Fruit fly (Drosophila melanogaster) whole organism, embryonic: ENCODE results near the gene SerRS.

Experiments used
- CG11093 ChIP-seq: fragments of 200-800 bp; sonication (Bioruptor generic); IDR thresholded peaks from 3 replicates; pipeline ENCODE4 v1.3.6; 2022; ENCODE audit warnings: missing biosample characterization, missing genetic modification characterization
- CG11504 ChIP-seq: fragments of 200-800 bp; sonication (Bioruptor generic); optimal IDR thresholded peaks from 3 replicates; lab custom pipeline; 2019; ENCODE audit warnings: missing biosample characterization, mild to moderate bottlenecking, missing genetic modification characterization, moderate library complexity
- CG12659 ChIP-seq: fragments of 200-800 bp; sonication (Bioruptor generic); optimal IDR thresholded peaks from 3 replicates; lab custom pipeline; 2017; ENCODE audit warnings: mild to moderate bottlenecking, missing biosample characterization, missing genetic modification reagents, missing genetic modification characterization
- CG13287 ChIP-seq: fragments of 200-800 bp; sonication (Bioruptor generic); IDR thresholded peaks from 2 replicates; pipeline ENCODE4 v1.3.6; 2022; ENCODE audit warnings: missing biosample characterization, missing genetic modification characterization; ENCODE audit not compliant: partially characterized antibody
- CG14050 ChIP-seq: fragments of 200-800 bp; sonication (Bioruptor generic); IDR thresholded peaks from 3 replicates; pipeline ENCODE4 v1.3.6; 2022; ENCODE audit warnings: missing biosample characterization, missing genetic modification characterization
- CG1647 ChIP-seq: fragments of 200-800 bp; sonication (Bioruptor generic); optimal IDR thresholded peaks from 3 replicates; lab custom pipeline; 2016; ENCODE audit warnings: missing biosample characterization, missing genetic modification characterization
- CG17186 ChIP-seq: fragments of 200-800 bp; sonication (Bioruptor generic); optimal IDR thresholded peaks from 3 replicates; lab custom pipeline; 2017; ENCODE audit warnings: missing biosample characterization, missing genetic modification reagents, missing genetic modification characterization
- CG17912 ChIP-seq: fragments of 200-800 bp; sonication (Bioruptor generic); optimal IDR thresholded peaks from 2 replicates; lab custom pipeline; 2018; ENCODE audit warnings: missing biosample characterization, mild to moderate bottlenecking, missing genetic modification characterization
- CG18476 ChIP-seq: fragments of 200-800 bp; sonication (Bioruptor generic); optimal IDR thresholded peaks from 2 replicates; lab custom pipeline; 2016; ENCODE audit warnings: missing biosample characterization, mild to moderate bottlenecking, missing genetic modification characterization
- CG2199 ChIP-seq: fragments of 200-800 bp; sonication (Bioruptor generic); IDR thresholded peaks from 3 replicates; pipeline ENCODE4 v1.3.6; 2022; ENCODE audit warnings: missing biosample characterization, missing genetic modification characterization
- CG32532 ChIP-seq: fragments of 200-800 bp; sonication (Bioruptor generic); IDR thresholded peaks from 2 replicates; pipeline ENCODE4 v1.3.6; 2022; ENCODE audit warnings: missing biosample characterization, missing genetic modification characterization
- CG3281 ChIP-seq: fragments of 200-800 bp; sonication (Bioruptor generic); optimal IDR thresholded peaks from 3 replicates; lab custom pipeline; 2017; ENCODE audit warnings: missing biosample characterization, mild to moderate bottlenecking, missing genetic modification characterization
- CG3995 ChIP-seq: fragments of 200-800 bp; sonication (Bioruptor generic); optimal IDR thresholded peaks from 3 replicates; lab custom pipeline; 2016; ENCODE audit warnings: missing biosample characterization, missing genetic modification characterization
- CG4328 ChIP-seq: fragments of 200-800 bp; sonication (Bioruptor generic); optimal IDR thresholded peaks from 3 replicates; lab custom pipeline; 2017; ENCODE audit warnings: missing biosample characterization, missing genetic modification reagents, missing genetic modification characterization
- CG4360 ChIP-seq: fragments of 200-800 bp; sonication (Bioruptor generic); IDR thresholded peaks from 2 replicates; pipeline ENCODE4 v1.3.6; 2022; ENCODE audit warnings: missing biosample characterization, missing genetic modification characterization
- CG4404 ChIP-seq: fragments of 200-800 bp; sonication (Bioruptor generic); IDR thresholded peaks from 2 replicates; pipeline ENCODE4 v1.3.6; 2022; ENCODE audit warnings: missing biosample characterization, missing genetic modification characterization
- CG6765 ChIP-seq: fragments of 200-800 bp; sonication (Bioruptor generic); optimal IDR thresholded peaks from 3 replicates; lab custom pipeline; 2017; ENCODE audit warnings: missing biosample characterization, mild to moderate bottlenecking, missing genetic modification characterization
- CG7556 ChIP-seq: fragments of 200-800 bp; sonication (Bioruptor generic); optimal IDR thresholded peaks from 2 replicates; lab custom pipeline; 2017; ENCODE audit warnings: missing biosample characterization, mild to moderate bottlenecking, missing genetic modification characterization
- CG7839 ChIP-seq: fragments of 200-800 bp; sonication (Bioruptor generic); optimal IDR thresholded peaks from 3 replicates; lab custom pipeline; 2018; ENCODE audit warnings: missing biosample characterization, mild to moderate bottlenecking, missing genetic modification characterization, moderate library complexity
- CG8359 ChIP-seq: fragments of 200-800 bp; sonication (Bioruptor generic); optimal IDR thresholded peaks from 2 replicates; lab custom pipeline; 2017; ENCODE audit warnings: missing biosample characterization, mild to moderate bottlenecking, missing genetic modification characterization, borderline replicate concordance
- CHES-1-like ChIP-seq: fragments of 200-800 bp; sonication (Bioruptor generic); optimal IDR thresholded peaks from 2 replicates; lab custom pipeline; 2016; ENCODE audit warnings: missing biosample characterization, missing genetic modification characterization
- CTCF ChIP-seq: fragments of 200-800 bp; sonication (Bioruptor generic); optimal IDR thresholded peaks from 2 replicates; lab custom pipeline; 2017; ENCODE audit warnings: missing biosample characterization, mild to moderate bottlenecking, missing genetic modification characterization, moderate library complexity
- CoRest ChIP-seq: fragments of 200-800 bp; sonication (Bioruptor generic); optimal IDR thresholded peaks from 3 replicates; lab custom pipeline; 2018; ENCODE audit warnings: missing biosample characterization, mild to moderate bottlenecking, missing genetic modification characterization, moderate library complexity
- CrebB ChIP-seq: fragments of 200-800 bp; sonication (Bioruptor generic); optimal IDR thresholded peaks from 3 replicates; lab custom pipeline; 2018; ENCODE audit warnings: missing biosample characterization, mild to moderate bottlenecking, missing genetic modification characterization
- Dad ChIP-seq: fragments of 200-800 bp; sonication (Bioruptor generic); optimal IDR thresholded peaks from 3 replicates; lab custom pipeline; 2016; ENCODE audit warnings: missing biosample characterization, missing genetic modification characterization
- Deaf1 ChIP-seq: fragments of 200-800 bp; optimal IDR thresholded peaks from 3 replicates; lab custom pipeline; 2019; ENCODE audit warnings: missing biosample characterization, mild to moderate bottlenecking, missing genetic modification characterization, moderate library complexity
- Dek ChIP-seq: fragments of 200-800 bp; sonication (Bioruptor generic); optimal IDR thresholded peaks from 3 replicates; lab custom pipeline; 2019; ENCODE audit warnings: missing biosample characterization, mild to moderate bottlenecking, missing genetic modification characterization, moderate library complexity
- Drgx ChIP-seq: fragments of 200-800 bp; sonication (Bioruptor generic); IDR thresholded peaks from 2 replicates; pipeline ENCODE4 v1.3.6; 2022; ENCODE audit warnings: missing biosample characterization, missing genetic modification characterization
- E2f2 ChIP-seq: fragments of 200-800 bp; sonication (Bioruptor generic); IDR thresholded peaks from 2 replicates; pipeline ENCODE4 v1.3.6; 2022; ENCODE audit warnings: missing biosample characterization, missing genetic modification characterization
- H2.0 ChIP-seq: fragments of 200-800 bp; sonication (Bioruptor generic); IDR thresholded peaks from 2 replicates; pipeline ENCODE4 v1.3.6; 2022; ENCODE audit warnings: missing biosample characterization, missing genetic modification characterization
- HLH54F ChIP-seq: fragments of 200-800 bp; sonication (Bioruptor generic); optimal IDR thresholded peaks from 3 replicates; lab custom pipeline; 2016; ENCODE audit warnings: missing biosample characterization, missing genetic modification characterization
- MTF-1 ChIP-seq: fragments of 200-800 bp; sonication (Bioruptor generic); optimal IDR thresholded peaks from 2 replicates; lab custom pipeline; 2018; ENCODE audit warnings: missing biosample characterization, mild to moderate bottlenecking, missing genetic modification characterization, borderline replicate concordance
- Max ChIP-seq: fragments of 200-800 bp; sonication (Bioruptor generic); optimal IDR thresholded peaks from 2 replicates; lab custom pipeline; 2016; ENCODE audit warnings: missing biosample characterization, mild to moderate bottlenecking, missing genetic modification characterization
- Myb ChIP-seq: fragments of 200-800 bp; sonication (Bioruptor generic); optimal IDR thresholded peaks from 2 replicates; lab custom pipeline; 2016; ENCODE audit warnings: missing biosample characterization, missing genetic modification characterization
- Sry-β ChIP-seq: fragments of 200-800 bp; sonication (Bioruptor generic); optimal IDR thresholded peaks from 2 replicates; lab custom pipeline; 2018; ENCODE audit warnings: missing biosample characterization, mild to moderate bottlenecking, missing genetic modification characterization, moderate library complexity
- Sry-δ ChIP-seq: fragments of 200-800 bp; sonication (Bioruptor generic); optimal IDR thresholded peaks from 2 replicates; lab custom pipeline; 2016; ENCODE audit warnings: missing biosample characterization, missing genetic modification characterization
- ato ChIP-seq: fragments of 200-800 bp; sonication (Bioruptor generic); IDR thresholded peaks from 2 replicates; pipeline ENCODE4 v1.3.6; 2022; ENCODE audit warnings: missing biosample characterization, missing genetic modification characterization; ENCODE audit not compliant: partially characterized antibody
- crp ChIP-seq, 2 experiments: fragments of 200-800 bp; sonication (Bioruptor generic); optimal IDR thresholded peaks; 2 replicates in 1 of 2; 3 replicates in 1 of 2; lab custom pipeline; 2017; ENCODE audit warnings: missing biosample characterization in 2 of 2, missing genetic modification characterization in 2 of 2, mild to moderate bottlenecking in 1 of 2, moderate library complexity in 1 of 2
- dm ChIP-seq: fragments of 200-800 bp; sonication (Bioruptor generic); optimal IDR thresholded peaks from 3 replicates; lab custom pipeline; 2016; ENCODE audit warnings: missing biosample characterization, missing genetic modification characterization
- dmrt99B ChIP-seq: fragments of 200-800 bp; sonication (Bioruptor generic); optimal IDR thresholded peaks from 2 replicates; lab custom pipeline; 2018; ENCODE audit warnings: missing biosample characterization, mild to moderate bottlenecking, missing genetic modification characterization, moderate library complexity
- en ChIP-seq: fragments of 200-800 bp; sonication (Bioruptor generic); optimal IDR thresholded peaks from 2 replicates; lab custom pipeline; 2016; ENCODE audit warnings: missing biosample characterization, missing genetic modification characterization
- fd102C ChIP-seq: fragments of 200-800 bp; sonication (Bioruptor generic); optimal IDR thresholded peaks from 2 replicates; lab custom pipeline; 2018; ENCODE audit warnings: missing biosample characterization, mild to moderate bottlenecking, missing genetic modification characterization, moderate library complexity
- ham ChIP-seq: fragments of 200-800 bp; sonication (Bioruptor generic); IDR thresholded peaks from 2 replicates; pipeline ENCODE4 v1.3.6; 2022; ENCODE audit warnings: missing biosample characterization, missing genetic modification characterization
- hth ChIP-seq: fragments of >200 bp; optimal IDR thresholded peaks from 2 replicates; lab custom pipeline; 2017; ENCODE audit warnings: inconsistent platforms
- klu ChIP-seq: fragments of 200-800 bp; sonication (Bioruptor generic); IDR thresholded peaks from 2 replicates; pipeline ENCODE4 v1.3.6; 2022; ENCODE audit warnings: missing biosample characterization, missing genetic modification characterization
- mam ChIP-seq: fragments of 200-800 bp; sonication (Bioruptor generic); optimal IDR thresholded peaks from 3 replicates; lab custom pipeline; 2016; ENCODE audit warnings: missing biosample characterization, missing genetic modification characterization
- mld ChIP-seq: fragments of 200-800 bp; sonication (Bioruptor generic); IDR thresholded peaks from 3 replicates; pipeline ENCODE4 v1.3.6; 2022; ENCODE audit warnings: missing biosample characterization, missing genetic modification characterization; ENCODE audit not compliant: partially characterized antibody
- ro ChIP-seq: fragments of 200-800 bp; sonication (Bioruptor generic); IDR thresholded peaks from 2 replicates; pipeline ENCODE4 v1.3.6; 2022; ENCODE audit warnings: missing biosample characterization, missing genetic modification characterization
- scrt ChIP-seq: fragments of 200-800 bp; sonication (Bioruptor generic); optimal IDR thresholded peaks from 2 replicates; lab custom pipeline; 2018; ENCODE audit warnings: missing biosample characterization, mild to moderate bottlenecking, missing genetic modification characterization, moderate library complexity
- sima ChIP-seq: fragments of 200-800 bp; sonication (Bioruptor generic); optimal IDR thresholded peaks from 2 replicates; lab custom pipeline; 2016; ENCODE audit warnings: missing biosample characterization, missing genetic modification characterization
- sisA ChIP-seq: fragments of 200-800 bp; sonication (Bioruptor generic); IDR thresholded peaks from 2 replicates; pipeline ENCODE4 v1.3.6; 2022; ENCODE audit warnings: missing biosample characterization, missing genetic modification characterization
- toy ChIP-seq: fragments of 200-800 bp; sonication (Bioruptor generic); IDR thresholded peaks from 2 replicates; pipeline ENCODE4 v1.3.6; 2022; ENCODE audit warnings: missing biosample characterization, missing genetic modification characterization
- vnd ChIP-seq: fragments of 200-800 bp; sonication (Bioruptor generic); IDR thresholded peaks from 3 replicates; pipeline ENCODE4 v1.3.6; 2022; ENCODE audit warnings: missing biosample characterization, missing genetic modification characterization; ENCODE audit not compliant: partially characterized antibody

The SerRS gene

DNA sequence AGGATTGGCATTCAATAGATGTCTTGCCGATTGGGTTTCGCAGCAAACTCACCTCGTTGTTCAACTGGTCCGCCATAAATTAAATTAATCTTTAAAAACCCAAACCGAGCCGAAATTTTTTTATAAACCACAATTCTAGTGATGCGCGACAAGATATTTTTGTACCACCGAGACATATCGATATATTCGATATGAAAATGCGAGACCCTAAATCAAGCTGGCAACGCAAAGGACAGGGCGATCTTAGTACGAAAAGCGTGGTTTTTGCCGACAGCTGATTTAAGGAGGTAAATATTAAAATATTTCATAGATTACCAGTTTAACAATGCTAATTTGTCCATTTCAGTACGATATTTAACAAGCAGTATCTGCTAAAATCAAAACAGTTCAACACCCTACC, 8.2 kb downstream of the SerRS start, which contains the start of the genes Sf3b2 and CG17219 (continued):
- TF ChIP-seq CG8359 (GFP tag; lab: Kevin White, UChicago) (no peak), CTCF (GFP tag; lab: Kevin White, UChicago) (no peak), CG7556 (no peak), CG2199 (no peak), Dad (GFP tag; lab: Kevin White, UChicago) (no peak), ato (GFP tag; lab: Robert Waterston, UW) (no peak), Max (GFP tag; lab: Kevin White, UChicago) (peak; percentile 62), H2.0 (GFP tag; lab: Robert Waterston, UW) (no peak), CG12659 (GFP tag; lab: Kevin White, UChicago) (peak; percentile 62), dm (GFP tag; lab: Kevin White, UChicago) (peak; percentile 91), CG4328 (GFP tag; lab: Kevin White, UChicago) (no peak), Drgx (GFP tag; lab: Robert Waterston, UW) (no peak), mam (GFP tag; lab: Kevin White, UChicago) (peak; percentile 39), Dek (no peak), CG1647 (GFP tag; lab: Kevin White, UChicago) (no peak), klu (no peak), CG32532 (GFP tag; lab: Robert Waterston, UW) (peak; percentile 25; the same call in 1 of the 2 replicates), ham (GFP tag; lab: Robert Waterston, UW) (no peak), hth (lab: Kevin White, UChicago) (no peak), MTF-1 (GFP tag; lab: Kevin White, UChicago) (no peak), Deaf1 (tag; lab: Kevin White, UChicago) (no peak), CG11093 (GFP tag; lab: Robert Waterston, UW) (no peak), CG4404 (GFP tag; lab: Robert Waterston, UW) (no peak), CG3281 (GFP tag; lab: Kevin White, UChicago) (no peak), CG17912 (GFP tag; lab: Kevin White, UChicago) (peak; percentile 9), CHES-1-like (GFP tag; lab: Kevin White, UChicago) (peak; percentile 23), fd102C (GFP tag; lab: Kevin White, UChicago) (no peak), ro (GFP tag; lab: Robert Waterston, UW) (no peak), CrebB (tag; lab: Kevin White, UChicago) (no peak), CG14050 (GFP tag; lab: Robert Waterston, UW) (no peak), CG4360 (no peak), CG18476 (GFP tag; lab: Kevin White, UChicago) (no peak), sisA (no peak), HLH54F (GFP tag; lab: Kevin White, UChicago) (peak; percentile 16), en (GFP tag; lab: Kevin White, UChicago) (no peak)

DNA sequence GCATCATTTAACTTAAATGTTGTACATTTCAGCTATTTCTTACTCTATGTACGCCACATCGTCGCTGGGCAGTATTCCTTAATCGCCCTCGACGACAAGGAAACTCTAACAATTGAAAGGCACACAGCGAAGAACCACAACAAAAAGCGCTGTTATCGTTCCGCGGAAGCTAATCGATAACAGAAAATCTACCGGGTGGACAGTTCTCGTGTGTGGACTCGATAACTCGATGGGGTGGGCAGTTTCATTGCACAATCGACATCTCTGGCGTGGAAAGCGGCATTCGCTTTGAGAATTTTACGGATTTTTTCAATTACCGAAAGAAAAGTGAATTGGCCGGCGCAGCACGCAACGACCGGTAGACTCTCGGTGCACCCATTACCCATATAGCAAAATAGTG, 14.2 kb downstream of the SerRS start, which contains the start of the genes alpha4GT1 and Prp40:
TSS of gene alpha4GT1 (minus strand) at position 156 of the 400 bp plus-strand sequence.
TSS of gene Prp40 (plus strand) at position 241 of the 400 bp plus-strand sequence.
- TF ChIP-seq scrt (GFP tag; lab: Kevin White, UChicago) (no peak), Sry-δ (GFP tag; lab: Kevin White, UChicago) (peak; percentile 78), CG6765 (GFP tag; lab: Kevin White, UChicago) (no peak), CG17186 (GFP tag; lab: Kevin White, UChicago) (peak; percentile 73), crp (GFP tag; optimal IDR thresholded peaks at IDR 0.05; lab: Kevin White, UChicago) (peak in 1 of 2 experiments; percentile 19), CoRest (no peak), CG7839 (tag; lab: Kevin White, UChicago) (no peak), dmrt99B (tag; lab: Kevin White, UChicago) (no peak), toy (GFP tag; lab: Robert Waterston, UW) (no peak), vnd (peak; percentile 86), mld (peak; percentile 80), Myb (GFP tag; lab: Kevin White, UChicago) (peak; percentile 43), Sry-β (GFP tag; lab: Kevin White, UChicago) (peak; percentile 90), CG3995 (peak; percentile 39), E2f2 (GFP tag; lab: Robert Waterston, UW) (peak; percentile 67), sima (no peak), CG11504 (tag; lab: Kevin White, UChicago) (no peak), CG13287 (GFP tag; lab: Robert Waterston, UW) (peak; percentile 87)
